Worm (Caenorhabditis elegans) whole organism, L4 larva: ENCODE measurements around the gene Y32G9A.12.

Experiments
- F26F4.8 ChIP-seq: fragments of 200-800 bp; sonication (Bioruptor generic); conservative IDR thresholded peaks from 2 replicates; pipeline ENCODE4 v1.3.6; 2022; ENCODE audit warnings: missing genetic modification characterization, missing compliant biosample characterization
- F49E8.2 ChIP-seq: sonication (generic microtip); optimal IDR thresholded peaks from 2 replicates; lab custom pipeline; 2016; ENCODE audit warnings: missing compliant biosample characterization, mild to moderate bottlenecking, missing genetic modification characterization, borderline replicate concordance
- T26A8.4 ChIP-seq: fragments of 200-800 bp; sonication (Bioruptor generic); IDR thresholded peaks from 2 replicates; pipeline ENCODE4 v1.3.6; 2022; ENCODE audit warnings: missing genetic modification characterization, missing compliant biosample characterization
- Y48G9A.11 ChIP-seq: fragments of 200-800 bp; sonication (Bioruptor generic); IDR thresholded peaks from 2 replicates; pipeline ENCODE4 v1.3.6; 2022; ENCODE audit warnings: missing genetic modification reagents, missing genetic modification characterization, missing compliant biosample characterization
- Y75B8A.6 ChIP-seq: fragments of 200-800 bp; sonication (Bioruptor generic); IDR thresholded peaks from 2 replicates; pipeline ENCODE4 v1.3.6; 2022; ENCODE audit warnings: missing genetic modification reagents, missing genetic modification characterization, missing compliant biosample characterization
- ZK546.5 ChIP-seq, 2 experiments: sonication (generic microtip); optimal IDR thresholded peaks; 2 replicates each; lab custom pipeline; 2017; ENCODE audit warnings: missing biosample characterization in 2 of 2, missing genetic modification characterization in 2 of 2
- aha-1 ChIP-seq: fragments of 150-350 bp; peaks from one replicate; lab custom pipeline; 2014; ENCODE audit warnings: missing biosample characterization, missing genetic modification characterization
- aly-2 ChIP-seq: sonication (generic microtip); optimal IDR thresholded peaks from 2 replicates; lab custom pipeline; 2018; ENCODE audit warnings: missing biosample characterization, missing genetic modification characterization
- attf-4 ChIP-seq: sonication (generic microtip); optimal IDR thresholded peaks from 3 replicates; lab custom pipeline; 2017; ENCODE audit warnings: missing biosample characterization, missing genetic modification characterization
- ceh-28 ChIP-seq: fragments of 150-350 bp; optimal IDR thresholded peaks from 2 replicates; lab custom pipeline; 2014; ENCODE audit warnings: missing biosample characterization, missing genetic modification reagents, missing genetic modification characterization
- ceh-82 ChIP-seq: sonication (generic microtip); optimal IDR thresholded peaks from 2 replicates; lab custom pipeline; 2017; ENCODE audit warnings: missing biosample characterization, missing genetic modification characterization
- ctbp-1 ChIP-seq: fragments of 200-800 bp; sonication (Bioruptor generic); IDR thresholded peaks from 2 replicates; pipeline ENCODE4 v1.3.6; 2022; ENCODE audit warnings: missing genetic modification reagents, missing genetic modification characterization, missing compliant biosample characterization
- daf-12 ChIP-seq: fragments of 150-350 bp; optimal IDR thresholded peaks from 2 replicates; lab custom pipeline; 2014; ENCODE audit warnings: missing biosample characterization, missing genetic modification reagents, missing genetic modification characterization
- dmd-9 ChIP-seq: fragments of 200-800 bp; sonication (Bioruptor generic); IDR thresholded peaks from 2 replicates; pipeline ENCODE4 v1.3.6; 2022; ENCODE audit warnings: missing genetic modification reagents, missing genetic modification characterization, missing compliant biosample characterization
- dpl-1 ChIP-seq: fragments of 150-350 bp; optimal IDR thresholded peaks from 2 replicates; lab custom pipeline; 2014; ENCODE audit warnings: missing biosample characterization, missing genetic modification reagents, missing genetic modification characterization
- hlh-30 ChIP-seq: sonication (generic microtip); optimal IDR thresholded peaks from 2 replicates; lab custom pipeline; 2017; ENCODE audit warnings: antibody characterized with exemption, mild to moderate bottlenecking, missing genetic modification characterization, missing compliant biosample characterization; ENCODE audit not compliant: insufficient read depth
- hmg-1.1 ChIP-seq: fragments of 200-800 bp; sonication (Bioruptor generic); IDR thresholded peaks from 2 replicates; pipeline ENCODE4 v1.3.6; 2022; ENCODE audit warnings: missing genetic modification reagents, missing genetic modification characterization, missing compliant biosample characterization
- lin-1 ChIP-seq: fragments of 200-800 bp; sonication (Bioruptor generic); IDR thresholded peaks from 2 replicates; pipeline ENCODE4 v1.3.6; 2022; ENCODE audit warnings: missing genetic modification reagents, missing genetic modification characterization, missing compliant biosample characterization
- lin-29 ChIP-seq: fragments of 200-800 bp; sonication (Bioruptor generic); IDR thresholded peaks from 2 replicates; pipeline ENCODE4 v1.3.6; 2022; ENCODE audit warnings: missing genetic modification reagents, missing genetic modification characterization, missing compliant biosample characterization
- lin-38 ChIP-seq: fragments of 200-800 bp; sonication (Bioruptor generic); IDR thresholded peaks from 2 replicates; pipeline ENCODE4 v1.3.6; 2022; ENCODE audit warnings: missing genetic modification reagents, missing genetic modification characterization, missing compliant biosample characterization
- lir-3 ChIP-seq: sonication (generic microtip); optimal IDR thresholded peaks from 2 replicates; lab custom pipeline; 2016; ENCODE audit warnings: mild to moderate bottlenecking, missing genetic modification characterization, missing compliant biosample characterization
- mxl-2 ChIP-seq: fragments of 200-800 bp; sonication (Bioruptor generic); conservative IDR thresholded peaks from 2 replicates; pipeline ENCODE4 v1.3.6; 2022; ENCODE audit warnings: missing genetic modification reagents, missing genetic modification characterization, missing compliant biosample characterization
- mxl-3 ChIP-seq: fragments of 200-800 bp; sonication (Bioruptor generic); optimal IDR thresholded peaks from 2 replicates; lab custom pipeline; 2018; ENCODE audit warnings: mild to moderate bottlenecking, missing genetic modification characterization, missing compliant biosample characterization
- nhr-102 ChIP-seq: sonication (generic microtip); optimal IDR thresholded peaks from 2 replicates; lab custom pipeline; 2016; ENCODE audit warnings: mild to moderate bottlenecking, missing genetic modification characterization, moderate library complexity, missing compliant biosample characterization
- nhr-11 ChIP-seq: fragments of 150-350 bp; optimal IDR thresholded peaks from 2 replicates; lab custom pipeline; 2014; ENCODE audit warnings: missing biosample characterization, missing genetic modification characterization
- nhr-111 ChIP-seq: fragments of 200-800 bp; sonication (Bioruptor generic); optimal IDR thresholded peaks from 2 replicates; lab custom pipeline; 2018; ENCODE audit warnings: mild to moderate bottlenecking, missing genetic modification characterization, missing compliant biosample characterization
- nhr-237 ChIP-seq: sonication (generic microtip); optimal IDR thresholded peaks from 2 replicates; lab custom pipeline; 2017; ENCODE audit warnings: missing biosample characterization, missing genetic modification characterization
- nhr-28 ChIP-seq: fragments of 150-350 bp; optimal IDR thresholded peaks from 2 replicates; lab custom pipeline; 2014; ENCODE audit warnings: missing biosample characterization, missing genetic modification characterization
- nhr-41 ChIP-seq: fragments of 200-800 bp; sonication (Bioruptor generic); IDR thresholded peaks from 2 replicates; pipeline ENCODE4 v1.3.6; 2022; ENCODE audit warnings: missing genetic modification reagents, missing genetic modification characterization, missing compliant biosample characterization
- nhr-6 ChIP-seq: fragments of 150-350 bp; optimal IDR thresholded peaks from 2 replicates; lab custom pipeline; 2014; ENCODE audit warnings: missing biosample characterization, missing genetic modification characterization
- nhr-76 ChIP-seq: fragments of 150-350 bp; optimal IDR thresholded peaks from 2 replicates; lab custom pipeline; 2014; ENCODE audit warnings: missing biosample characterization, missing genetic modification characterization
- pha-4 ChIP-seq, 2 experiments: fragments of 150-350 bp in 1 of 2; fragments of 200-800 bp in 1 of 2; sonication (Bioruptor generic) in 1 of 2; IDR thresholded peaks in 1 of 2; optimal IDR thresholded peaks in 1 of 2; 2 replicates each; pipeline versions ENCODE4 v1.3.6 to Lab custom; 2014 to 2022; ENCODE audit warnings: missing genetic modification characterization in 2 of 2, missing genetic modification reagents in 2 of 2, missing biosample characterization in 1 of 2, missing compliant biosample characterization in 1 of 2
- php-3 ChIP-seq: fragments of 200-800 bp; sonication (Bioruptor generic); IDR thresholded peaks from 2 replicates; pipeline ENCODE4 v1.3.6; 2022; ENCODE audit warnings: missing genetic modification reagents, missing genetic modification characterization, missing compliant biosample characterization
- rbr-2 ChIP-seq: sonication (generic microtip); optimal IDR thresholded peaks from 2 replicates; lab custom pipeline; 2016; ENCODE audit warnings: missing genotype, missing genetic modification characterization, missing compliant biosample characterization
- saeg-2 ChIP-seq: fragments of 200-800 bp; sonication (Bioruptor generic); IDR thresholded peaks from 2 replicates; pipeline ENCODE4 v1.3.6; 2022; ENCODE audit warnings: missing genetic modification reagents, missing genetic modification characterization, missing compliant biosample characterization
- sdz-12 ChIP-seq: fragments of 200-800 bp; sonication (Bioruptor generic); optimal IDR thresholded peaks from 2 replicates; lab custom pipeline; 2018; ENCODE audit warnings: mild to moderate bottlenecking, missing genetic modification characterization, missing compliant biosample characterization
- skn-1 ChIP-seq: fragments of 150-350 bp; optimal IDR thresholded peaks from 2 replicates; lab custom pipeline; 2014; ENCODE audit warnings: missing biosample characterization, missing genetic modification characterization
- snpc-1.2 ChIP-seq: fragments of 200-800 bp; sonication (Bioruptor generic); IDR thresholded peaks from 2 replicates; pipeline ENCODE4 v1.3.6; 2022; ENCODE audit warnings: missing genetic modification reagents, missing genetic modification characterization, missing compliant biosample characterization
- spr-3 ChIP-seq: fragments of 200-800 bp; sonication (Bioruptor generic); optimal IDR thresholded peaks from 2 replicates; lab custom pipeline; 2018; ENCODE audit warnings: mild to moderate bottlenecking, missing genetic modification characterization, missing compliant biosample characterization
- unc-39 ChIP-seq: sonication (generic microtip); optimal IDR thresholded peaks from 2 replicates; lab custom pipeline; 2017; ENCODE audit warnings: missing biosample characterization, missing genetic modification characterization
- unc-62 ChIP-seq, 3 experiments: fragments of 150-350 bp in 1 of 3; sonication (generic microtip); optimal IDR thresholded peaks in 2 of 3; peaks in 1 of 3; 1 replicate in 1 of 3; 2 replicates in 2 of 3; lab custom pipeline; 2014 to 2017; ENCODE audit warnings: missing biosample characterization in 3 of 3, missing genetic modification characterization in 3 of 3, missing genetic modification reagents in 3 of 3, missing genotype in 1 of 3
- vab-7 ChIP-seq: fragments of 200-800 bp; sonication (Bioruptor generic); IDR thresholded peaks from 2 replicates; pipeline ENCODE4 v1.3.6; 2022; ENCODE audit warnings: missing genetic modification reagents, missing genetic modification characterization, missing compliant biosample characterization
- zfp-3 ChIP-seq: fragments of 200-800 bp; sonication (Bioruptor generic); conservative IDR thresholded peaks from 2 replicates; pipeline ENCODE4 v1.3.6; 2022; ENCODE audit warnings: missing genetic modification reagents, missing genetic modification characterization, missing compliant biosample characterization

Gene Y32G9A.12

DNA sequence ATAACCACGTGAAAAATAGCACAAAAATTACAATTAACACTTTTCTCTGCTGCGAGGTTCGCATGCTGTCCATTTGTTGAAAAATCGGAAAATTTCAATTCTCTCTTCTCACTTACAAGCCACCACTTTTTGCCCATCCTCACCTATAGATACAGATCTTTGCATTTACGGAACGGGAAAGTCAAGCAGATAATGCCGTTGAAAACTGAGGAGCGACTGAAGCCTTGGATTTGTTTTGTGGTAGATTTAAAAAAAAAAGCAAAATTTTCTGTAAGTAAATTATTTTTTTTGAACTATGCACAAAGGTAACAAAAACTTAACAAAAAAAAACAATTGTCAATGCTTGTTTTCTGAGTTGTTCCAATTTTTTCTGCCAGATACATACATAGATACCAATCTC, 5.5 kb upstream of the Y32G9A.12 start, which contains the start of gene T06A1.1:
TSS of gene T06A1.1 (minus strand) at position 101 of the 400 bp plus-strand sequence.
- TF ChIP-seq dpl-1 (no peak), daf-12 (tag; lab: Kevin White, UChicago) (no peak), lir-3 (tag; lab: Kevin White, UChicago) (no peak), ctbp-1 (GFP tag; lab: Robert Waterston, UW) (no peak)

DNA sequence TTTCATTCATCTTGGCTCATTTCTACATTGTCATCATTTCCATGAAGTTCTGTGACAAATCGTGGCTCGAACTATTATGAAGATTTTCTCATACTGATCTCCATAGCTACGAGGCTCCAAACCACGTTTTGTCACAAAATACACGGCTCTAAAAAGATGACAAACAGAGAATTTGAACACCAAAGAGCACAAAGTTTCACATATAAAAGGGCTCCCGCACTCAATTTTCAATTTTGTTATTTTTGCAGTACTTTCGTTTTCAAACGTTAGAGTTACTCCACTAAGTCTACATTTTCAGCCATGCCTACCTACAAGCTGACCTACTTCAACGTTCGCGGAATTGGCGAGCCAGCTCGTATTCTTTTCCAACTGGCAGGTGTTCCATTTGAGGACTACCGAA, 1.3 kb upstream of the Y32G9A.12 start, which contains the start of gene gst-37:
TSS of gene gst-37 (plus strand) at position 301 of the 400 bp plus-strand sequence.
- TF ChIP-seq saeg-2 (GFP tag; lab: Robert Waterston, UW) (no peak), nhr-6 (tag; lab: Kevin White, UChicago) (no peak), rbr-2 (tag; lab: Kevin White, UChicago) (no peak), nhr-41 (no peak), lin-29 (GFP tag; lab: Robert Waterston, UW) (no peak), snpc-1.2 (GFP tag; lab: Robert Waterston, UW) (no peak), spr-3 (no peak), sdz-12 (no peak), nhr-11 (tag; lab: Kevin White, UChicago) (no peak), Y48G9A.11 (no peak), vab-7 (GFP tag; lab: Robert Waterston, UW) (no peak), nhr-237 (no peak), mxl-2 (no peak), lin-38 (no peak), hlh-30 (tag; lab: Kevin White, UChicago) (no peak), hmg-1.1 (GFP tag; lab: Robert Waterston, UW) (no peak), aly-2 (no peak)
- TF ChIP-seq, all 104 proteins: peak for 0

DNA sequence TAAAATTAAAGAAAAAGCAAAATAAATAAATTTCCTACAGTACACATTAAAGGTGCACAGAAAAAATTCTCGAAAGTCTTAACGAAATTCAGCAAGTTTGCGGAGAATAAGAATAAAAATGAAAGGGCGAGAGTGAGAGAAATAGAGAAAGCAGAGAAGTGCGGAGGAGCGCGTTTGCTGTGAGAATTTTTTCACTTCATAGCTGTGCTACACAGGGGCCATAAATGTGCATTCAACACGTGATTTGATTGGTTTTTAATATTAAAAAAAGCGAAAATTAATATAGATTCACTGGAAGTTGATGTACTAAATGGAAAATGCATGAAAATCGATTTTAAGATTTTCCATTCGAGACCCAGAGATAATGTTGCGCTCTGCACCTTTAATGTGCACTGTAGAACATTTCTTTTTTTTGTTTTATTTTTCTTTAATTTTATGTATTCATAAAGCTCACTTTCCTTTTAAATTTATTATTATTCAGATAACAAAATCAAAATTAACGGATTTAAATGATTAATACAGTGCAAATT, 1.9 kb downstream of the Y32G9A.12 start, which contains the start of gene Y32G9A.2:
TSS of gene Y32G9A.2 (plus strand) at position 480 of the 530 bp plus-strand sequence.
- TF ChIP-seq ceh-28 (tag; lab: Kevin White, UChicago) = no peak
- peak; percentile 15 for TF ChIP-seq hlh-30 (tag; lab: Kevin White, UChicago)
- TF ChIP-seq nhr-28 (tag; lab: Kevin White, UChicago) = peak; percentile 52
- TF ChIP-seq dpl-1 = peak; percentile 34
- peak; percentile 89 for TF ChIP-seq aha-1 (tag; lab: Kevin White, UChicago)
- peak; percentile 42 for TF ChIP-seq F49E8.2 (tag; lab: Kevin White, UChicago)
- TF ChIP-seq lin-38 = peak; percentile 94
- no peak for TF ChIP-seq ceh-82 (tag; lab: Kevin White, UChicago)

DNA sequence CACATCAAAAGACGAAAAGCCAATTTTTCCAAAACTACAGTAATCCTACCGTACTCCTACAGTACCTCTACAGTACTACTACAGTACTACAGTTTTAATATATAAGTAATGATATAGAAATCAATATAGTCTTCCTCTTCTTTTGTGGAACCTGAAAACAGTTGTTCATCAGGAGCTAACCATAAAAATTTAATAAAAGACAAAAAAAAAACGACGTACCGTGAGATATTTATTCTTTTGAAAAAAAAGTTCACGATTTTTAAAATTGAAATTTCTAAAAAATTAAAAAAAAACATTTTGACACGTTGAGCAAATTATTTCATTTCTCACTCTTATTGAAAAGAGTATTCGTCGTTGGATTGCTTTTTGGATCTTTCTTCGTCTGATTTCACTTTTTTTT, 8.9 kb downstream of the Y32G9A.12 start, which contains the start of gene Y32G9A.3:
TSS of gene Y32G9A.3 (plus strand) at position 301 of the 400 bp plus-strand sequence.
- TF ChIP-seq php-3 (GFP tag; lab: Robert Waterston, UW) = no peak
- no peak for TF ChIP-seq skn-1 (tag; lab: Kevin White, UChicago)
- no peak for TF ChIP-seq lin-1 (GFP tag; lab: Robert Waterston, UW)
- no peak for TF ChIP-seq unc-39 (tag; lab: Kevin White, UChicago)
- TF ChIP-seq Y75B8A.6 (GFP tag; lab: Robert Waterston, UW) = no peak
- TF ChIP-seq dmd-9 (GFP tag; lab: Robert Waterston, UW) = no peak
- no peak for TF ChIP-seq attf-4 (tag; lab: Kevin White, UChicago)
- no peak for TF ChIP-seq nhr-111
- TF ChIP-seq F26F4.8 (GFP tag; lab: Robert Waterston, UW) = no peak
- TF ChIP-seq nhr-102 (tag; lab: Kevin White, UChicago) = no peak
- no peak for TF ChIP-seq nhr-76 (tag; lab: Kevin White, UChicago)
- no peak for TF ChIP-seq pha-4 (GFP tag; IDR thresholded peaks at IDR 0.05; lab: Robert Waterston, UW)
- TF ChIP-seq pha-4 (tag; optimal IDR thresholded peaks at IDR 0.05; lab: Kevin White, UChicago) = no peak
- no peak for TF ChIP-seq zfp-3 (GFP tag; lab: Robert Waterston, UW)
- no peak for TF ChIP-seq mxl-3 (GFP tag; lab: Kevin White, UChicago)
- no peak for TF ChIP-seq T26A8.4
- no peak for TF ChIP-seq unc-62 (GFP tag; optimal IDR thresholded peaks at IDR 0.05 in 1 of 2; lab: Kevin White, UChicago)
- no peak for TF ChIP-seq unc-62 (tag; optimal IDR thresholded peaks at IDR 0.05; lab: Kevin White, UChicago)
- no peak for TF ChIP-seq ZK546.5 (tag; optimal IDR thresholded peaks at IDR 0.05; lab: Kevin White, UChicago)
- TF ChIP-seq, all 104 proteins: peak for 0
